Fruit fly (Drosophila melanogaster) whole organism, embryonic: ENCODE data around the gene CG4658.

ENCODE experiments used
- C15 ChIP-seq: fragments of 200-800 bp; sonication (Bioruptor generic); IDR thresholded peaks from 3 replicates; pipeline ENCODE4 v1.3.6; 2022; ENCODE audit warnings: missing biosample characterization, missing genetic modification characterization
- CG12071 ChIP-seq: fragments of 200-800 bp; sonication (Bioruptor generic); optimal IDR thresholded peaks from 3 replicates; lab custom pipeline; 2018; ENCODE audit warnings: missing biosample characterization, mild to moderate bottlenecking, missing genetic modification characterization
- CG13424 ChIP-seq: fragments of 200-800 bp; sonication (Bioruptor generic); optimal IDR thresholded peaks from 2 replicates; lab custom pipeline; 2019; ENCODE audit warnings: missing biosample characterization, mild to moderate bottlenecking, missing genetic modification characterization, moderate library complexity
- CG13624 ChIP-seq: fragments of 200-800 bp; sonication (Bioruptor generic); optimal IDR thresholded peaks from 2 replicates; lab custom pipeline; 2016; ENCODE audit warnings: missing biosample characterization, missing genetic modification characterization
- CG14710 ChIP-seq: fragments of 200-800 bp; sonication (Bioruptor generic); optimal IDR thresholded peaks from 3 replicates; lab custom pipeline; 2019; ENCODE audit warnings: missing biosample characterization, mild to moderate bottlenecking, missing genetic modification characterization, moderate library complexity
- CG1647 ChIP-seq: fragments of 200-800 bp; sonication (Bioruptor generic); optimal IDR thresholded peaks from 3 replicates; lab custom pipeline; 2016; ENCODE audit warnings: missing biosample characterization, missing genetic modification characterization
- CG17186 ChIP-seq: fragments of 200-800 bp; sonication (Bioruptor generic); optimal IDR thresholded peaks from 3 replicates; lab custom pipeline; 2017; ENCODE audit warnings: missing biosample characterization, missing genetic modification reagents, missing genetic modification characterization
- CG17328 ChIP-seq: fragments of 200-800 bp; sonication (Bioruptor generic); IDR thresholded peaks from 2 replicates; pipeline ENCODE4 v1.3.6; 2022; ENCODE audit warnings: missing biosample characterization, missing genetic modification characterization
- CG17612 ChIP-seq: fragments of 200-800 bp; sonication (Bioruptor generic); IDR thresholded peaks from 2 replicates; pipeline ENCODE4 v1.3.6; 2022; ENCODE audit warnings: missing biosample characterization, missing genetic modification characterization
- CG2120 ChIP-seq: fragments of 200-800 bp; sonication (Bioruptor generic); optimal IDR thresholded peaks from 3 replicates; lab custom pipeline; 2016; ENCODE audit warnings: missing biosample characterization, missing genetic modification characterization
- CG2889 ChIP-seq: fragments of 200-800 bp; sonication (Bioruptor generic); IDR thresholded peaks from 3 replicates; pipeline ENCODE4 v1.3.6; 2022; ENCODE audit warnings: missing biosample characterization, missing genetic modification characterization
- CG33213 ChIP-seq: fragments of 200-800 bp; sonication (Bioruptor generic); optimal IDR thresholded peaks from 3 replicates; lab custom pipeline; 2016; ENCODE audit warnings: missing biosample characterization, missing genetic modification characterization
- CG4404 ChIP-seq: fragments of 200-800 bp; sonication (Bioruptor generic); IDR thresholded peaks from 2 replicates; pipeline ENCODE4 v1.3.6; 2022; ENCODE audit warnings: missing biosample characterization, missing genetic modification characterization
- CG4854 ChIP-seq: fragments of 200-800 bp; sonication (Bioruptor generic); optimal IDR thresholded peaks from 2 replicates; lab custom pipeline; 2016; ENCODE audit warnings: missing biosample characterization, missing genetic modification characterization, inconsistent platforms
- CG9797 ChIP-seq: fragments of 200-800 bp; sonication (Bioruptor generic); optimal IDR thresholded peaks from 3 replicates; lab custom pipeline; 2018; ENCODE audit warnings: missing biosample characterization, mild to moderate bottlenecking, missing genetic modification characterization
- CG9932 ChIP-seq: fragments of 200-800 bp; sonication (Bioruptor generic); IDR thresholded peaks from 2 replicates; pipeline ENCODE4 v1.3.6; 2022; ENCODE audit warnings: missing biosample characterization, missing genetic modification characterization
- E2f2 ChIP-seq: fragments of 200-800 bp; sonication (Bioruptor generic); IDR thresholded peaks from 2 replicates; pipeline ENCODE4 v1.3.6; 2022; ENCODE audit warnings: missing biosample characterization, missing genetic modification characterization
- Ets65A ChIP-seq: fragments of 200-800 bp; sonication (Bioruptor generic); peaks from one replicate; lab custom pipeline; 2016; ENCODE audit warnings: missing biosample characterization, missing genetic modification characterization
- HHEX ChIP-seq: fragments of 200-800 bp; sonication (Bioruptor generic); optimal IDR thresholded peaks from 3 replicates; lab custom pipeline; 2017; ENCODE audit warnings: missing biosample characterization, mild to moderate bottlenecking, missing genetic modification characterization, missing genetic modification reagents
- Hand ChIP-seq: fragments of 200-800 bp; sonication (Bioruptor generic); optimal IDR thresholded peaks from 2 replicates; lab custom pipeline; 2017; ENCODE audit warnings: mild to moderate bottlenecking, missing biosample characterization, missing genetic modification reagents, missing genetic modification characterization
- Hr78 ChIP-seq, 2 experiments: fragments of 200-800 bp in 1 of 2; fragments of >200 bp in 1 of 2; sonication (Bioruptor generic) in 1 of 2; optimal IDR thresholded peaks; 2 replicates each; lab custom pipeline; 2017 to 2019; ENCODE audit warnings: missing biosample characterization in 2 of 2, missing genetic modification characterization in 2 of 2, mild to moderate bottlenecking in 1 of 2, moderate library complexity in 1 of 2
- Mad ChIP-seq: fragments of 200-800 bp; sonication (Bioruptor generic); optimal IDR thresholded peaks from 2 replicates; lab custom pipeline; 2016; ENCODE audit warnings: missing biosample characterization, missing genetic modification characterization
- Max ChIP-seq: fragments of 200-800 bp; sonication (Bioruptor generic); optimal IDR thresholded peaks from 2 replicates; lab custom pipeline; 2016; ENCODE audit warnings: missing biosample characterization, mild to moderate bottlenecking, missing genetic modification characterization
- NfI ChIP-seq: fragments of 200-800 bp; sonication (Bioruptor generic); optimal IDR thresholded peaks from 3 replicates; lab custom pipeline; 2018; ENCODE audit warnings: missing biosample characterization, mild to moderate bottlenecking, missing genetic modification characterization, moderate library complexity
- Scr ChIP-seq: fragments of 200-800 bp; sonication (Bioruptor generic); IDR thresholded peaks from 2 replicates; pipeline ENCODE4 v1.3.6; 2022; ENCODE audit warnings: missing biosample characterization, missing genetic modification characterization; ENCODE audit not compliant: partially characterized antibody
- Sry-δ ChIP-seq: fragments of 200-800 bp; sonication (Bioruptor generic); optimal IDR thresholded peaks from 2 replicates; lab custom pipeline; 2016; ENCODE audit warnings: missing biosample characterization, missing genetic modification characterization
- Vsx1 ChIP-seq: fragments of 200-800 bp; sonication (Bioruptor generic); optimal IDR thresholded peaks from 2 replicates; lab custom pipeline; 2017; ENCODE audit warnings: missing biosample characterization, mild to moderate bottlenecking, missing genetic modification characterization, missing genetic modification reagents
- bab2 ChIP-seq: fragments of 200-800 bp; sonication (Bioruptor generic); optimal IDR thresholded peaks from 2 replicates; lab custom pipeline; 2016; ENCODE audit warnings: missing biosample characterization, missing genetic modification characterization
- bsh ChIP-seq, 2 experiments: fragments of 200-800 bp; sonication (Bioruptor generic); optimal IDR thresholded peaks; 2 replicates each; lab custom pipeline; 2017 to 2018; ENCODE audit warnings: mild to moderate bottlenecking in 2 of 2, missing biosample characterization in 2 of 2, missing genetic modification characterization in 2 of 2, moderate library complexity in 1 of 2
- cato ChIP-seq: fragments of 200-800 bp; sonication (Bioruptor generic); optimal IDR thresholded peaks from 2 replicates; lab custom pipeline; 2016; ENCODE audit warnings: missing biosample characterization, missing genetic modification characterization, borderline replicate concordance
- croc ChIP-seq: fragments of 200-800 bp; sonication (Bioruptor generic); conservative IDR thresholded peaks from 3 replicates; pipeline ENCODE4 v1.3.6; 2022; ENCODE audit warnings: missing biosample characterization, missing genetic modification characterization
- disco-r ChIP-seq: fragments of 200-800 bp; sonication (Bioruptor generic); optimal IDR thresholded peaks from 2 replicates; lab custom pipeline; 2016; ENCODE audit warnings: missing biosample characterization, missing genetic modification characterization
- fd96Cb ChIP-seq: fragments of 200-800 bp; sonication (Bioruptor generic); optimal IDR thresholded peaks from 2 replicates; lab custom pipeline; 2018; ENCODE audit warnings: missing biosample characterization, mild to moderate bottlenecking, missing genetic modification characterization, moderate library complexity
- fu2 ChIP-seq: fragments of 200-800 bp; sonication (Bioruptor generic); optimal IDR thresholded peaks from 2 replicates; lab custom pipeline; 2016; ENCODE audit warnings: missing biosample characterization, missing genetic modification characterization
- gsb-n ChIP-seq: fragments of 200-800 bp; sonication (Bioruptor generic); optimal IDR thresholded peaks from 3 replicates; lab custom pipeline; 2018; ENCODE audit warnings: missing biosample characterization, mild to moderate bottlenecking, missing genetic modification characterization
- hkb ChIP-seq, 2 experiments: fragments of 200-800 bp in 1 of 2; fragments of >200 bp in 1 of 2; sonication (Bioruptor generic) in 1 of 2; IDR thresholded peaks in 1 of 2; optimal IDR thresholded peaks in 1 of 2; 2 replicates each; pipeline versions ENCODE4 v1.3.6 to Lab custom; 2017 to 2022; ENCODE audit warnings: missing biosample characterization in 1 of 2, missing genetic modification characterization in 1 of 2
- jumu ChIP-seq: fragments of 200-800 bp; sonication (Bioruptor generic); optimal IDR thresholded peaks from 3 replicates; lab custom pipeline; 2016; ENCODE audit warnings: missing biosample characterization, missing genetic modification characterization
- lbe ChIP-seq: fragments of 200-800 bp; sonication (Bioruptor generic); optimal IDR thresholded peaks from 2 replicates; lab custom pipeline; 2016; ENCODE audit warnings: missing biosample characterization, mild to moderate bottlenecking, missing genetic modification characterization
- lov ChIP-seq, 2 experiments: fragments of 200-800 bp in 1 of 2; fragments of >200 bp in 1 of 2; sonication (Bioruptor generic) in 1 of 2; IDR thresholded peaks in 1 of 2; optimal IDR thresholded peaks in 1 of 2; 2 replicates in 1 of 2; 3 replicates in 1 of 2; pipeline versions ENCODE4 v1.3.6 to Lab custom; 2017 to 2022; ENCODE audit warnings: missing biosample characterization in 1 of 2, missing genetic modification characterization in 1 of 2
- maf-S ChIP-seq: fragments of 200-800 bp; sonication (Bioruptor generic); optimal IDR thresholded peaks from 2 replicates; lab custom pipeline; 2016; ENCODE audit warnings: missing biosample characterization, missing genetic modification characterization
- pfk ChIP-seq: fragments of 200-800 bp; sonication (Bioruptor generic); optimal IDR thresholded peaks from 2 replicates; lab custom pipeline; 2018; ENCODE audit warnings: missing biosample characterization, mild to moderate bottlenecking, missing genetic modification characterization, moderate library complexity
- prd ChIP-seq, 3 experiments: fragments of >200 bp in 2 of 3; fragments of 200-800 bp in 1 of 3; sonication (Bioruptor generic) in 1 of 3; optimal IDR thresholded peaks in 2 of 3; IDR thresholded peaks in 1 of 3; 2 replicates in 2 of 3; 3 replicates in 1 of 3; pipeline versions ENCODE4 v1.3.6 to Lab custom; 2017 to 2022; ENCODE audit warnings: missing biosample characterization in 1 of 3, missing genetic modification characterization in 1 of 3
- pzg ChIP-seq: fragments of 200-800 bp; sonication (Bioruptor generic); optimal IDR thresholded peaks from 3 replicates; lab custom pipeline; 2018; ENCODE audit warnings: missing biosample characterization, mild to moderate bottlenecking, missing genetic modification characterization, moderate library complexity
- schlank ChIP-seq: fragments of 200-800 bp; sonication (Bioruptor generic); optimal IDR thresholded peaks from 2 replicates; lab custom pipeline; 2018; ENCODE audit warnings: missing biosample characterization, mild to moderate bottlenecking, missing genetic modification characterization
- vfl ChIP-seq: fragments of 200-800 bp; sonication (Bioruptor generic); optimal IDR thresholded peaks from 2 replicates; lab custom pipeline; 2016; ENCODE audit warnings: missing biosample characterization, missing genetic modification characterization
- wek ChIP-seq: fragments of 200-800 bp; sonication (Bioruptor generic); optimal IDR thresholded peaks from 3 replicates; lab custom pipeline; 2018; ENCODE audit warnings: missing biosample characterization, mild to moderate bottlenecking, missing genetic modification characterization, moderate library complexity
- zfh1 ChIP-seq: fragments of 200-800 bp; sonication (Bioruptor generic); IDR thresholded peaks from 3 replicates; pipeline ENCODE4 v1.3.6; 2022; ENCODE audit warnings: missing biosample characterization, missing genetic modification characterization

The CG4658 gene

DNA sequence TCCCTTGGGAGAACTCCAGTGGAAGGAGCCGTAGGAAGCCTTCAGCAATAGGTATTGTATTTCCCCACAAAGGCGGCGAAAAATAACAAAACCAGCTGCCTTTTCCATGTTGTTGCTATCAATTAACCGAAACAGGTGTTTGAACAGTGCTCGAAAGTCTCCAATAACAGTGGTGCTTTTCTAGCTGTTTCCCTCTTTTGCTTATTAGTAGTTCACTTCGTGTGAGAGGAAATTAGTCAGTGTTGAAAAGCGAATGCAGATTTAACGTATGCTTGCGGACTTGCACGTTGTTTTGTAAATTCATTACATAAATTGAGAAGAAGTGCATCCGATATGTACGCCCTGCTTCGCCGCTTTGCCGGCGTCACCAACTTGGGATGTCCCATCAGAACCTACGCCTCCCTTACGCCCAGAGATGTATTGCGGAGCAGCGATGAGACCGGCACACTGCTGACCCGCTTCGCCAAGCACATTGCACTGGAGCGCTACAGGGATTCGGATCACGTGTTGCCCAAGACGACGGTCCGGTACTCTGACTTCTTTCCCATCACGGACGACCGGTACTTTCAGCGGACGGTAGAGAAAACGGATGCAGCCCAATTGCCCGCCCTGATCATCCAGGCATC lies 18.2 kb upstream of the CG4658 start, which contains the start of the genes Datp and CG4619 (continued):
- TF ChIP-seq Max (peak; percentile 46), disco-r (GFP tag; lab: Kevin White, UChicago) (peak; percentile 20), CG9797 (peak; percentile 8), CG1647 (GFP tag; lab: Kevin White, UChicago) (peak; percentile 21), maf-S (GFP tag; lab: Kevin White, UChicago) (peak; percentile 25), wek (no peak), Ets65A (GFP tag; lab: Kevin White, UChicago) (peak; percentile 91), bsh (GFP tag; optimal IDR thresholded peaks at IDR 0.05; lab: Kevin White, UChicago) (no peak), zfh1 (GFP tag; lab: Robert Waterston, UW) (peak; percentile 52; the same call in 2 of the 3 replicates), hkb (optimal IDR thresholded peaks at IDR 0.05; lab: Kevin White, UChicago) (no peak), hkb (GFP tag; IDR thresholded peaks at IDR 0.05; lab: Robert Waterston, UW) (no peak), Scr (GFP tag; lab: Robert Waterston, UW) (no peak), bab2 (GFP tag; lab: Kevin White, UChicago) (peak; percentile 5), CG2889 (GFP tag; lab: Robert Waterston, UW) (0 out of 3 replicates have a peak, but pooled peaks have one; percentile 6), NfI (GFP tag; lab: Kevin White, UChicago) (peak; percentile 61), CG17612 (no peak), E2f2 (peak; percentile 32; the same call in 1 of the 2 replicates), CG4404 (GFP tag; lab: Robert Waterston, UW) (peak; percentile 40), CG17186 (GFP tag; lab: Kevin White, UChicago) (peak; percentile 40), Hr78 (GFP tag; optimal IDR thresholded peaks at IDR 0.05; lab: Kevin White, UChicago) (no peak), fd96Cb (tag; lab: Kevin White, UChicago) (no peak), pzg (peak; percentile 79), CG14710 (peak; percentile 37), CG13424 (peak; percentile 3), CG4854 (GFP tag; lab: Kevin White, UChicago) (peak; percentile 16), Sry-δ (peak; percentile 30), CG12071 (GFP tag; lab: Kevin White, UChicago) (no peak), schlank (no peak), cato (no peak), C15 (GFP tag; lab: Robert Waterston, UW) (no peak), fu2 (peak; percentile 69), CG33213 (GFP tag; lab: Kevin White, UChicago) (peak; percentile 64), CG9932 (GFP tag; lab: Robert Waterston, UW) (peak; percentile 85), CG17328 (GFP tag; lab: Robert Waterston, UW) (peak; percentile 29; the same call in 1 of the 2 replicates), croc (GFP tag; lab: Robert Waterston, UW) (peak; percentile 24; the same call in 1 of the 3 replicates), lbe (GFP tag; lab: Kevin White, UChicago) (peak; percentile 21), CG2120 (GFP tag; lab: Kevin White, UChicago) (peak; percentile 75), Vsx1 (GFP tag; lab: Kevin White, UChicago) (no peak), pfk (GFP tag; lab: Kevin White, UChicago) (peak; percentile 9), Hand (GFP tag; lab: Kevin White, UChicago) (no peak), prd (optimal IDR thresholded peaks at IDR 0.05; lab: Kevin White, UChicago) (no peak), prd (GFP tag; IDR thresholded peaks at IDR 0.05; lab: Robert Waterston, UW) (peak; percentile 20; the same call in 1 of the 3 replicates), jumu (GFP tag; lab: Kevin White, UChicago) (peak; percentile 8), gsb-n (tag; lab: Kevin White, UChicago) (no peak), vfl (peak; percentile 43), lov (optimal IDR thresholded peaks at IDR 0.05; lab: Kevin White, UChicago) (no peak), lov (GFP tag; IDR thresholded peaks at IDR 0.05; lab: Robert Waterston, UW) (peak; percentile 72; the same call in 1 of the 3 replicates), HHEX (GFP tag; lab: Kevin White, UChicago) (peak; percentile 7), CG13624 (GFP tag; lab: Kevin White, UChicago) (peak; percentile 32), Mad (GFP tag; lab: Kevin White, UChicago) (peak; percentile 14)
